Worm (Caenorhabditis elegans): ENCODE data around the gene srbc-7.

DNA sequence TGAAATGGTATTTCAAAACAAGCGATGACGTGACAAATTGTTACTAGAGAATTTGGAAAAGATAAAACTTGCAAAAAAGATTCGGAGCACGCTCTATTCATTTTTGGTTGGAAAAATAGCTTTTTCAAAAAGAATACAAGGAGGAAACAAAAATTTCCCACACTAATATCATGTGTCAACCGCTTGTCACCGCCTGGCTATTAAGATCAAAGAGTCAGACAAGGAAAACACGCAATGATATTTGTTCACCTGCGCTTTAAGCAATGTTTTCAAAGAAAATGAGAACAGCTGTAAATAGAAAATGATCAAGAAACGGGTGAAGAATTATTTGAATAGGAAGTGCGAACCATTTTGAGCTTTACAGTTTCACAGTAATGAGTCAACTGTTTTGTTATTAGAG is 10.7 kb downstream of the srbc-7 start, which contains the start of gene srh-125:
- no peak for TF ChIP-seq ztf-23 (GFP tag; IDR thresholded peaks at IDR 0.05)
- TF ChIP-seq T22C8.4 (GFP tag; IDR thresholded peaks at IDR 0.05), result no peak
- TF ChIP-seq ref-1 (GFP tag; conservative IDR thresholded peaks at IDR 0.05), result no peak
- no peak for TF ChIP-seq flt-1 (GFP tag; IDR thresholded peaks at IDR 0.05)
- no peak for TF ChIP-seq med-1 (GFP tag; optimal IDR thresholded peaks at IDR 0.05; ENCODE audit: insufficient read depth)
- no peak for TF ChIP-seq klf-2 (GFP tag; conservative IDR thresholded peaks at IDR 0.05)

Measured in whole organism, midembryonic.